Fruit fly (Drosophila melanogaster) S2 (cell line): ENCODE results near the gene HtrA2.

Experiments used
- CG8478 ChIP-seq: fragments of >200 bp; optimal IDR thresholded peaks from 2 replicates; lab custom pipeline; 2018
- CTCF ChIP-seq, 2 experiments: fragments of >200 bp; optimal IDR thresholded peaks; 2 replicates each; lab custom pipeline; 2018

The HtrA2 gene

DNA sequence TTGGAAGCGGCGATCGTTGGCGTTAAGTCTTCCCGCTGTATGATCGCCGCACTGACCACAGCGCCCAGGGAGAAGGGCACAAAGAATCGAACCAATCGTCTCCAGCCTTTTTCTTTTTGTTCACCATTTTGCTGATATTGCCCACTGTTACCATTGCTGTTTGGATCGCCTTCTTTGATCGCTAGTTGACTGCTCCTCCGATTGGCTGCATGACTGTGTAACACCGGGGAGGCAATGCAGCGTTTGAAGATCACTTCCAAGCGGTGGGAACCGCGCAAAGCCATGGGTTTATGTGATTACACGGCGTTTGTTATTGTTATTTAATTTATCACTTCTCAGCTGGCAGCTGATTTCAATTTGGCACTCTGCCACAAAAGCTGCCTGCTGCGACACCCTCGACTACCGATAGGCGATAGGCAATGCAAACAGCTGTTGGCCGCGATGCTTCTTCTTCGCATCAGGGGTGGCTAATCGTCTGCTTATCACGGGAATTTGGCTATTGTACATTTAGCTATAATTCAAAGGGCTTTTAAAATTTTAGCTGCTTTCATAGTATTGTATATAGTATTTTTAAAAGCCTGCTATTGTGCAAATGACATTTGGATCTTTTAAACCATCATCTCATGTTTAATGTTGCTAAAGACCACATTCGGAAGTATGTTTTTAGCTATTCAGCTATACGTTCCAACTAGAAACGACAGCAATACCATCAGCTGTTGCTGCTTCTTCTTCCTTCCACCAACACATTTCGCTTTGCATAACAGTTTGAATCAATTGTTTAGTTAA, at the start of gene HtrA2, which contains the start of gene mRpL11:
HtrA2 (minus strand) TSS at position 590 of the 786 bp plus-strand sequence.
mRpL11 (plus strand) TSS at position 716 of the 786 bp plus-strand sequence.
- TF ChIP-seq CG8478 (lab: Kevin White, UChicago) (no peak), CTCF (optimal IDR thresholded peaks at IDR 0.05; lab: Kevin White, UChicago) (peak; percentile 7 to 16)

DNA sequence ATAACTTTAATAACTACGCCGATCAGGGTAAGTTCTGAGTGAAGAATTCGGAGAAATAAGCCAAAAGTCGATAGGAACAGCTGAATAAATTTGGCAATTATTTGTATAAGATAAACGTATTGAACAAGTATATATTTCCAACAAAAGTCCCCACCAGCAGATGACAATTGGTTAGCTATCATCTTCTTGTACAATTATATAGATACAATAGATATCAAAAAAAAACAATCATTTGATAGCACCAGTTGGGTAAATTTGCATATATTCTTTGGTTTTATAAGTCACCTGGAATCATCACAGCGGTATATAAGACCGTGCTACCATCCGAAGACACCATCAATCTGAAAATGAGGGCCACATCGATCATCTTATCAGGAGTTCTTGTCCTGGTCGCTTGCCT, 49.1 kb upstream of the HtrA2 start, which contains the start of gene Jig:
Jig (plus strand) TSS at position 301 of the 400 bp plus-strand sequence.
- TF ChIP-seq CTCF (optimal IDR thresholded peaks at IDR 0.05; lab: Kevin White, UChicago) (no peak), CG8478 (lab: Kevin White, UChicago) (no peak)

DNA sequence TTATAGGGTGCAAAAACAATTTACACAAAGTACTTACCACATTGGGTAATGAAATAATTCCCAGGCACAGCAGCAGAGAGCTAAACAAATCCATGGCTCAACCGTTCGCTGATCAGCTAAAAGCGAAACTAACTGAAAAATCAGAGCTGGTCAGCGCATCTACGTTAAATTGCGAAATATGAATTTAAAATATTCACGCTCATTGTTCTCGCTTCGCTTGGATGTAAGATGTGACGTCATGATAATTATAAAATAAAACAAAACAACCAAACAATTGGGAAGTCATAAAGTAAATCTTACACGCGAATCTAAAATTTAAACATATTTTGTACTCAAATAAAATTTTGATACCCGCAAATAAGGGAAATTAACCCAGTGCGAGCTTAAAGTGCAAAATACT, 48.4 kb upstream of the HtrA2 start, which contains the start of gene CG14854:
CG14854 (minus strand) TSS at position 101 of the 400 bp plus-strand sequence.
- TF ChIP-seq CTCF (optimal IDR thresholded peaks at IDR 0.05; lab: Kevin White, UChicago) (no peak), CG8478 (lab: Kevin White, UChicago) (no peak)

DNA sequence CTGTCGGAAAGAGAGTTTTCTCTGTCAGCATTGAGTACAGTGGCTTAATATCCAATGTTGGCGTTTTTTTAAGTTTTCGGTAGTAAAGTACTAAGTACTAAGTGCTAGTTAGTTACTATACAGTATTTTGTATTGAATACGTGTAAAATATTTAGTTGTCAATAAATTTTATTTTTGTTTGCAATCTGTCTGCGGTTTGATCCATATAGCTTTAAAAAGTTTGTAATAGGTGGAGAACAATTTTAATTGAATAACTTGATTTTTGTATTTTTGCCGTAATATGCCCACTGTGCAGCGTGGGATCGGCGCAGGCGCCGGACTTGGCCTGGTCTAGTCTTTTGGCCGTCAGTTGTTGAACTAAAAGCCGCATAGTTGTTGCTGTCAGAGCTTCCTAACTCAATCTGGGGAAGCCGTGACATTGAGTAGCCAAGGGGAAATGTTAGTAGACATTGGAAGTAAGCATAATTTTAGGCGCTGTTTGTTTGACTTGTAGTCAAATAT, 46.9 kb upstream of the HtrA2 start:
- no peak for TF ChIP-seq CTCF (optimal IDR thresholded peaks at IDR 0.05; lab: Kevin White, UChicago)
- no peak for TF ChIP-seq CG8478 (lab: Kevin White, UChicago)

DNA sequence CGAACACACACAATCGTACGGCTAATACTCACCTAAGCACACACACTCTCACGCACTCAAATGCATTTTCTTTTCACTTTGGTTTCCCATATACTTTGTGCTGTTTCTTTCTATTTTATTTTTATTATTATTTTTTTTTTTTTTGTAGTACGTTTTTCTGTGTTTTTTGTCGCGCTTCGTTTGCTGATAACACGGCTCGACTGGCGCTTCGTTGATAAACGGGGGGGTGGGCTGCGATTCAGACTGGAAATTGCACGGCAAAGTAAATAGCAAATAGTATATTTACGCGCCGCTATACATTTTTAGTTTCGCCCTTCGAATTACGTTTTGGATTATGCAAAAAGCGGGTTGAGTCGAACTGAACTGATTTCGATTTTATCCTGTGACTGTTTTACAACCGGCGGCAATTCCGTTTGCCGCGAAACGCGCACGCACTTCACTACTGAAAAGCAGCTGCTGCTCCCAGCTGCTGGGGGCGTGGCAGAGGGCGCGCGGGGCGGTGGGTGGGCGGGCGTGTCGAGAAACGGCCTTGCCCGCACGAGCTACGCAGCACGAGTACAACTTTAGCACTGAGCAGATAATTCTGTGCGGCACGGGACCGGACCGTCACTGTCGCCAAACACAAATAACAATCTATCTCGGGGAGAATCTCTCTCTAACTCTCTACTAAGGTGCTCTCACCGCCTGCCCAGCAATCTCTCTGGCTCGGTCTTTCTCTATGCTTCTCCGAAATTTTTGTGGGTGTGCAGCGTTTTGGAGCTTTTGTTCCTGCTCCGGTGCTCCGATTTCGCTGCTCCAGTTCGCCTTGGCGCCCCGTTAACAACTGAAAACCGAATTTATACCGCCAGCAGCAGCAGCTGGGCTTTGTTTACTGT, 46.2 kb upstream of the HtrA2 start, which contains the start of gene Pde6:
Pde6 (minus strand) TSS at position 825 of the 875 bp plus-strand sequence.
- TF ChIP-seq CTCF (optimal IDR thresholded peaks at IDR 0.05; lab: Kevin White, UChicago): no peak
- no peak for TF ChIP-seq CG8478 (lab: Kevin White, UChicago)

DNA sequence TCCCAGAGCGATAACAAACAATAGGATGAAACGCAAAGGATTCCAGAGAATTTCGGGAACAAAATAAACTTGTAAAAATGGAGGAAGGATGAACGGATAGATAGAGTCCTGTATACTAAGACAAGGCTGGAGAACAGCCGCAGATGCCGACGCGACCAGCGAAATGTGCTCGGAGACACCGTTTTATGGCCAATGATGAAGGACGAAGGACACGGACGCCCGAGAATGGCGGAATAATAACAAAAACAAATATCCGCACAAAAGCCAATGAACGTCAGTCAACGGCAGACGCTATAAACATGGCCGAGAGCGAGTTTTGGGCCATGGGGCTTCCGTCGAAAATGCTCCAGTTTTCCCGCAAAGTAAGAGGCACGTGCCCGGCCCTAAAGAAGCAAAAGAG, 43.5 kb upstream of the HtrA2 start:
- TF ChIP-seq CG8478 (lab: Kevin White, UChicago) (no peak), CTCF (optimal IDR thresholded peaks at IDR 0.05; lab: Kevin White, UChicago) (no peak)

DNA sequence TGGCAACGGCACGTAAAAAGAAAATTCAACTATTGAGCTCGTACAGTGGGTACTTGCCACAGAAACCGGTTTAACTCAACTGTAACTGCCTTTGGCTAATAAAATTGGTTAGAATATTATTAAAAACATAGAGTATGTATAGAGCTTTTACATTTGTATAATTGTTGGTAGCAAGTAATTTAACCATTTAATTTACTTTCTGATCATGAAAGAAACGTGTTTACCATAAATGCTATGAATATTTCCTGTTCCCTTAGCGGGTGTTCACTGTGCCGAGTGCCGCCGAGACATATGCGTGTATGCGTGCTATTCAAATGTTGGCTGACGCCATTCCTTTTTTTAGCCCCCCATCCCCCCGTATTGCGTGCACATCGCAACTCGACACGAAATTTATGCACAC, 37.2 kb upstream of the HtrA2 start:
- TF ChIP-seq CG8478 (lab: Kevin White, UChicago) (no peak), CTCF (optimal IDR thresholded peaks at IDR 0.05; lab: Kevin White, UChicago) (no peak)

DNA sequence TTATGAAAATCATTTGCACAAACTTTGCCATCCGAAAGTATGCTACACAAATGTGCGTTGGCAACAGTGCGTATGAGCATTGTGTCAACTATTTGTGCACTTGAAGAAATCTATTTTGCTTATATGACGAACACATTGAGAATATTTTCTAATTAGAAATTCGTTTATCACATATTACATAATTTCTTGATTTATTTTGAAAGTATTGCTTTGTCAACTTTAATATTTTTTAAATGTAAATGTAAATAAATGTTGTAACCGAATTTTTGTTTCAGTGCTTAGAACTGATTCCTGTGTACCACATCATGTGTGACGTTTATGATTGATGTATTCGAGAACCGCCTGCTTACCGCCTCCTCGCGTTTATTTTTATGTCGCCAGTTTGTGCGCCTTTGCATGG, 30.5 kb upstream of the HtrA2 start:
- no peak for TF ChIP-seq CG8478 (lab: Kevin White, UChicago)
- no peak for TF ChIP-seq CTCF (optimal IDR thresholded peaks at IDR 0.05; lab: Kevin White, UChicago)

DNA sequence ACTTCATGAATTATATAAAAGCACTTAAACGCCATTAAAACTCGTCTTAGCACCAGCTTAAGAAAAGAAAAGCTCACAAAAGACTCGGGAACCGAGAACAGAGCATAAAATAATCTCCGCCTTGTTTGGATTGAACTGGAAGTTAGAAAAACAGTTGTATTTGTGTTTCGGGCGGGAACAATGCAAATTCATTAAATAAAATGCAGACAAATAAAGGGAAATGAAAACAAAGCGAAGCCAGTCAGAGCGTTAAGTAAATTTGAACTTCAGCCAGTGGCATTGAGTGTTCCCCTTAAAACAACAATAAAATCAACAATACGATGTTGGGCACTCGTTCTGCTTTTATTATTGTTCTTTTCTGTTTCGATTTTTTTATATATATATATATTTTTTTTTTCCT, 15.1 kb upstream of the HtrA2 start:
- TF ChIP-seq CG8478 (lab: Kevin White, UChicago): no peak
- no peak for TF ChIP-seq CTCF (optimal IDR thresholded peaks at IDR 0.05; lab: Kevin White, UChicago)

DNA sequence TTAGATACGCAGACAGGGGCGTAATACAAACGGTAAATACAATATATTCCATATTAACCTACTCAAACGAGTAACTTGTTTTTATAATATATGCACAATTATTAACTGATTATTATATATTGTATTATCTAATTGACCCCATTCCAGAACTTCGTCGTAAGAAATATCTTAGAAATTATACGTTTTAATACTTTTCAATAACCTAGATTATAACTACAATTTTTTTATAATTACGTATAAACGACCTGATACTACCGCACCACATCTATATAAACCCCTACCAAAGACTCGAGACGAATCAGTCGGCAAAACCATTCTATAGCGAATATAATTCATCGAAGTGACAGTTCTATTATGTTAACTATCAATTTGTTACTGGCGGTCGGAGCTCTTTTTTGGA, 9.2 kb upstream of the HtrA2 start, which contains the start of gene Cyp313a1:
Cyp313a1 (plus strand) TSS at position 301 of the 400 bp plus-strand sequence.
- no peak for TF ChIP-seq CTCF (optimal IDR thresholded peaks at IDR 0.05; lab: Kevin White, UChicago)
- no peak for TF ChIP-seq CG8478 (lab: Kevin White, UChicago)

DNA sequence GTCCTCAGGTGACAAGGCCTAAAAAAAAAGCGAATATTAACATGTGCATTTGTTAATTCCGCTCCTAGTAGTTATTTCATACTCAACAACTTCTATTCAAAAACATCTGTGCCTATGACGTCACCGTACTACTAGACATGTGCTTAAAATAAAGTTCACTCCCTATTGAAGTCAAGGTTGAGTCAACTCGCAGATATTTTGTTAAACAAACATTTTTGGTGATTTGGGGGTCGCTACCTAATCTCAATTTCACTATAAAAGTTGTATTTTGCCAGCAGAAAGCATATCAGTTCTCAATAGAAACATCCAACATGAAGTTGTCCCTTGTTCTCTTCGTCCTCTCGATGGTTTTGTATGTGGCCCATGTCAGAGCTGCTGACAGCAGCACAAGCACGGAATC, 5.2 kb upstream of the HtrA2 start, which contains the start of gene CG34273:
CG34273 (plus strand) TSS at position 301 of the 400 bp plus-strand sequence.
- no peak for TF ChIP-seq CG8478 (lab: Kevin White, UChicago)
- no peak for TF ChIP-seq CTCF (optimal IDR thresholded peaks at IDR 0.05; lab: Kevin White, UChicago)

DNA sequence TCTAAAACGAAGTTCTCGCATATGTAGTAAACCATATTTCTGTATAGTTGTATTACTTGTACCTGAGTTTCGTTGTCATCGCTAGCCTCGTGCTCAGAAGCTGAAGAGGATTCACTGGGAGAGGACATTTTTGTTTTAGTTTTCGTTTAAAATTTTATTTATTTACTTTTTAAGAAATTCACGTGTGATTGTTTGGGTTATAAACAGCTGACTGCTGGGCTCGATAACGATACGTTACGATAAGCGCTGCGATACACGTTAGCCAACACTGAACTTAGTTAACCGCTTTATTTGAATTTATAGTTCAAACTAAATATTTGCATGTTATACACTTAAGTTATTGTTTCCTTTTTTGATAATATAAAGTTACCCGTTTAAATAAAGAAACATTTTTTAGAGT, 1.9 kb upstream of the HtrA2 start, which contains the start of gene CG8461:
CG8461 (minus strand) TSS at position 218 of the 400 bp plus-strand sequence.
- no peak for TF ChIP-seq CTCF (optimal IDR thresholded peaks at IDR 0.05; lab: Kevin White, UChicago)
- no peak for TF ChIP-seq CG8478 (lab: Kevin White, UChicago)

DNA sequence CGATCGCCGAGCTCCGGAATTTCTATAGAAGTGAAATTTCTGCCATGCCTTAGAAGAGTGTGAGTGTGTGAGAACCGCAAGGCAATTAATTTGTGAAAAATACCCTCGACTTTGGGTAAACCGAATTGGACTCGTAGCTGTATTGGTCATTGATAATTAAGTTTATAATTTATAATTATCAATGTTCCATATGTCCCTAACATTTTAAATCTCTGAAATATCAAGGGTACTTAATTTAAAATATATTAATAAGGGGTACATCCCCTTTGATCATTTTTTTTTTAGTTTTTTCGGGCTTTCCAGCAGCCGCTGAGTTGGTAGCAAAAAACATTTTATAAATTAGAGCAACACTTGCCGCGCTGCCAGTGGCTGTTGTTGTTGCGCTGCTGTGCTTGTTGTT, 6.4 kb downstream of the HtrA2 start:
- no peak for TF ChIP-seq CTCF (optimal IDR thresholded peaks at IDR 0.05; lab: Kevin White, UChicago)
- TF ChIP-seq CG8478 (lab: Kevin White, UChicago): no peak

DNA sequence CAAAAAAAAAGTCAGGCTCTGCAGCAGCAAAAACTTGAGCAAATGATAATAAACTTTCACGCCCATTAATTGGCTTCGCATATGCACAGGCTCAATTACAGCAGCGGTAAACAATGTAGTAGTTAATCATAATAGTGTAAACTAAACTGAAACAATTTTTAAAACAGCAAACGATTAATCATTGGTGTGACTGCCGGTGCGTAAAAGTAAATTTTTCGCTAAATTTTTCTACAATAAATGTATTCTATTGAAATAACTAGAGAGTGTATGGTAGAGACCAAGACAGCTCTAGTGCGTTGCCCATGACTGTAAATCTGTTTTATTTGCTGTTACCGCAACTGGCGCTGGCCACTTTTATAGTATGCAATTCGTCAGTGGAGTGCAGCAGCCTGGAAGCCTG, 13.4 kb downstream of the HtrA2 start:
- TF ChIP-seq CTCF (optimal IDR thresholded peaks at IDR 0.05; lab: Kevin White, UChicago): no peak
- TF ChIP-seq CG8478 (lab: Kevin White, UChicago): no peak
